ENCODE assay signal across 4 fruit fly cellular contexts in the genomic region with DNA sequence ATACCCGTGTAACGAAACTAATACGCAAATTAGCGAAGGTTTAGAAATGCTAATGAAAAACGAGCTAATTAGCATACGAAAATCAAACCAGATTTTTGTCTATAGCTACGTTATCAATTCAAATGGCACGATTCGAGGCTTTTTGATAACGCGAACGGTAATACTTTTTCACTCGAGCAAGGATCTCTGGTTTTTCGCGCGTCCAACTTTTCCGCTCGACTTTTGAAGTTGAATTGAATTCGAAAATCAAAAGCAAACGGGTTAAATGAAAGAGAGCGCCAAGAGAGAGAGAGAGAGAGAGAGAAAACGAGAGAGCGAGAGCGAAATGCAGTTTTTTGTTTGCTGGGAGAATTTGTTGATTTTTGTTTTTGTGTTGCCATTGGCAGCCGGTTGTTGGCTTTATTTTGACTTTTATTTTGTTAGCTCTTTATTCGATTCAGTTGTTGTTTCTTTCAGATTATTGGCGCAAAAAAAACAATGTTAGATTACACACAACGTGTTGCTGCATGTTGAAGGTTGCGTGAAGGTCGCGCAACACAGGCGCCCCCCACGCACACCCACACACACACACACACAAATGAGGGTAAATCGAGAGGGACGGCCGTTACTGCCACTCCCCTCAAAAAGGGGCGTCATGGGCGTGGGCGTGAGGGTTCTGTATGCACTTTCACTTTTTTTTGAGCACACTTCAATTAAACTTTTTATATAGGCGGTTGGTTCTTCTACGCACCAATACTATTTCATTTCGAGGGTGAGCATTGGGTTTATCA.
TF ChIP-seq lines count a peak whose summit lies in the region.

No protein-coding gene starts in this region.

TF ChIP-seq in whole organism, adult, 20 proteins besides CTCF, POLR2A, EP300 and RAD21 (continued from another document):
- TF ChIP-seq Hr96 (GFP tag; optimal IDR thresholded peaks at IDR 0.05; lab: Kevin White, UChicago) (no peak), Mnt (GFP tag; optimal IDR thresholded peaks at IDR 0.05; lab: Kevin White, UChicago) (peak; percentile 22), kay (GFP tag; lab: Kevin White, UChicago; ENCODE audit: borderline replicate concordance) (no peak)

TF ChIP-seq in whole organism, embryonic, 481 proteins besides CTCF, POLR2A, EP300 and RAD21 (continued from another document and continues in another):
- TF ChIP-seq ERR (GFP tag; optimal IDR thresholded peaks at IDR 0.05; lab: Kevin White, UChicago) (peak; percentile 99), chn (GFP tag; optimal IDR thresholded peaks at IDR 0.05; lab: Kevin White, UChicago) (peak; percentile 15), ATbp (GFP tag; optimal IDR thresholded peaks at IDR 0.05; lab: Kevin White, UChicago) (peak; percentile 36), CG1603 (tag; optimal IDR thresholded peaks at IDR 0.05; lab: Kevin White, UChicago) (no peak), ftz-f1 (GFP tag; optimal IDR thresholded peaks at IDR 0.05; lab: Kevin White, UChicago) (peak; percentile 90), Max (GFP tag; optimal IDR thresholded peaks at IDR 0.05; lab: Kevin White, UChicago) (no peak), HHEX (GFP tag; optimal IDR thresholded peaks at IDR 0.05; lab: Kevin White, UChicago) (peak; percentile 35), HLH4C (GFP tag; IDR thresholded peaks at IDR 0.05; lab: Robert Waterston, UW; ENCODE audit: partially characterized antibody) (no peak), CG8388 (GFP tag; optimal IDR thresholded peaks at IDR 0.05; lab: Kevin White, UChicago) (no peak), sd (tag; optimal IDR thresholded peaks at IDR 0.05; lab: Kevin White, UChicago) (no peak), CG6854 (GFP tag; optimal IDR thresholded peaks at IDR 0.05; lab: Kevin White, UChicago) (no peak), CG13894 (tag; optimal IDR thresholded peaks at IDR 0.05; lab: Kevin White, UChicago) (peak; percentile 60), zen2 (GFP tag; IDR thresholded peaks at IDR 0.05; lab: Robert Waterston, UW; ENCODE audit: partially characterized antibody) (0 out of 3 replicates have a peak, but pooled peaks have one; percentile 49), CG18476 (GFP tag; optimal IDR thresholded peaks at IDR 0.05; lab: Kevin White, UChicago) (no peak), CG4730 (GFP tag; IDR thresholded peaks at IDR 0.05; lab: Robert Waterston, UW) (no peak), pan (optimal IDR thresholded peaks at IDR 0.05; lab: Kevin White, UChicago) (no peak), pan (GFP tag; optimal IDR thresholded peaks at IDR 0.05 in 1 of 2, IDR thresholded peaks at IDR 0.05 in 1 of 2) (no peak), lab (GFP tag; optimal IDR thresholded peaks at IDR 0.05; lab: Kevin White, UChicago) (no peak), CG7963 (GFP tag; IDR thresholded peaks at IDR 0.05; lab: Robert Waterston, UW; ENCODE audit: partially characterized antibody) (no peak), CG15479 (GFP tag; optimal IDR thresholded peaks at IDR 0.05; lab: Kevin White, UChicago) (peak; percentile 10), Six4 (GFP tag; optimal IDR thresholded peaks at IDR 0.05; lab: Kevin White, UChicago) (no peak), CG14014 (GFP tag; IDR thresholded peaks at IDR 0.05; lab: Robert Waterston, UW) (no peak), CG2116 (GFP tag; optimal IDR thresholded peaks at IDR 0.05; lab: Kevin White, UChicago) (no peak), tna (GFP tag; IDR thresholded peaks at IDR 0.05; lab: Robert Waterston, UW; ENCODE audit: partially characterized antibody) (0 out of 2 replicates have a peak, but pooled peaks have one; percentile 21), Ets65A (GFP tag; lab: Kevin White, UChicago) (peak; percentile 47), Fer3 (tag; optimal IDR thresholded peaks at IDR 0.05; lab: Kevin White, UChicago) (peak; percentile 4), Neu2 (GFP tag; optimal IDR thresholded peaks at IDR 0.05; lab: Kevin White, UChicago; ENCODE audit: borderline replicate concordance) (no peak), CG5180 (GFP tag; optimal IDR thresholded peaks at IDR 0.05; lab: Kevin White, UChicago) (peak; percentile 10), vvl (GFP tag; IDR thresholded peaks at IDR 0.05; lab: Robert Waterston, UW) (peak; percentile 63; the same call in 1 of the 2 replicates), bsh (GFP tag; optimal IDR thresholded peaks at IDR 0.05; lab: Kevin White, UChicago) (peak in 1 of 2 experiments; percentile 41), CG16863 (GFP tag; optimal IDR thresholded peaks at IDR 0.05; lab: Kevin White, UChicago) (peak; percentile 29), sug (tag; optimal IDR thresholded peaks at IDR 0.05; lab: Kevin White, UChicago) (peak; percentile 87), CG42726 (GFP tag; IDR thresholded peaks at IDR 0.05; lab: Robert Waterston, UW; ENCODE audit: partially characterized antibody) (peak; percentile 32; the same call in 1 of the 2 replicates), gfzf (GFP tag; optimal IDR thresholded peaks at IDR 0.05; lab: Kevin White, UChicago) (peak; percentile 20), CG11723 (GFP tag; optimal IDR thresholded peaks at IDR 0.05; lab: Kevin White, UChicago) (no peak), CG17802 (tag; optimal IDR thresholded peaks at IDR 0.05; lab: Kevin White, UChicago) (no peak), shn (GFP tag; optimal IDR thresholded peaks at IDR 0.05; lab: Kevin White, UChicago) (peak; percentile 4), Med (GFP tag; lab: Kevin White, UChicago) (peak; percentile 78)

TF ChIP-seq in whole organism, prepupa, 60 proteins besides CTCF, POLR2A, EP300 and RAD21 (continued from another document):
- TF ChIP-seq Lpt (GFP tag; optimal IDR thresholded peaks at IDR 0.05; lab: Kevin White, UChicago) (no peak), cyc (GFP tag; optimal IDR thresholded peaks at IDR 0.05; lab: Kevin White, UChicago) (peak; percentile 19), Eip75B (GFP tag; optimal IDR thresholded peaks at IDR 0.05; lab: Kevin White, UChicago) (no peak), CG9139 (GFP tag; optimal IDR thresholded peaks at IDR 0.05; lab: Kevin White, UChicago) (no peak), esn (GFP tag; optimal IDR thresholded peaks at IDR 0.05; lab: Kevin White, UChicago) (peak; percentile 63), lz (GFP tag; optimal IDR thresholded peaks at IDR 0.05; lab: Kevin White, UChicago) (no peak), topi (GFP tag; optimal IDR thresholded peaks at IDR 0.05; lab: Kevin White, UChicago) (peak; percentile 42), CG3032 (tag; optimal IDR thresholded peaks at IDR 0.05; lab: Kevin White, UChicago) (no peak), CG15336 (GFP tag; IDR thresholded peaks at IDR 0.05; lab: Robert Waterston, UW) (peak; percentile 43; the same call in 1 of the 2 replicates), CG8119 (GFP tag; IDR thresholded peaks at IDR 0.05; lab: Robert Waterston, UW) (peak; percentile 28; the same call in 1 of the 3 replicates), Hr38 (GFP tag; optimal IDR thresholded peaks at IDR 0.05; lab: Kevin White, UChicago) (no peak), Eip78C (GFP tag; lab: Kevin White, UChicago) (peak; percentile 59), CG3919 (GFP tag; optimal IDR thresholded peaks at IDR 0.05; lab: Kevin White, UChicago) (peak; percentile 58)

TF ChIP-seq in whole organism, wandering third instar larva, 38 proteins besides CTCF, POLR2A, EP300 and RAD21 (continued from another document):
- no peak for TF ChIP-seq OdsH (GFP tag; optimal IDR thresholded peaks at IDR 0.05; lab: Kevin White, UChicago)
- no peak for TF ChIP-seq brk (GFP tag; optimal IDR thresholded peaks at IDR 0.05; lab: Kevin White, UChicago)
- no peak for TF ChIP-seq Jra (GFP tag; optimal IDR thresholded peaks at IDR 0.05; lab: Kevin White, UChicago)
- no peak for TF ChIP-seq GATAd (GFP tag; optimal IDR thresholded peaks at IDR 0.05; lab: Kevin White, UChicago)
- TF ChIP-seq foxo (GFP tag; optimal IDR thresholded peaks at IDR 0.05; lab: Kevin White, UChicago): peak in 1 of 2 experiments; percentile 44
- no peak for TF ChIP-seq CG32264 (GFP tag; optimal IDR thresholded peaks at IDR 0.05; lab: Kevin White, UChicago)
- no peak for TF ChIP-seq tai (GFP tag; optimal IDR thresholded peaks at IDR 0.05; lab: Kevin White, UChicago)
- TF ChIP-seq CG9705 (GFP tag; optimal IDR thresholded peaks at IDR 0.05; lab: Kevin White, UChicago): no peak
- no peak for TF ChIP-seq pan (optimal IDR thresholded peaks at IDR 0.05; lab: Kevin White, UChicago)
- TF ChIP-seq h (GFP tag; optimal IDR thresholded peaks at IDR 0.05; lab: Kevin White, UChicago): peak; percentile 37
